Worm (Caenorhabditis elegans) whole organism, mixed stage, embryonic: ENCODE results near the gene T24A6.7.

Experiments used
- bed-3 ChIP-seq: fragments of 200-800 bp; sonication (Bioruptor generic); optimal IDR thresholded peaks from 3 replicates; lab custom pipeline; 2018; ENCODE audit warnings: mild to moderate bottlenecking, missing genetic modification characterization, moderate library complexity, missing compliant biosample characterization
- blmp-1 ChIP-seq: fragments of 150-350 bp; optimal IDR thresholded peaks from 2 replicates; lab custom pipeline; 2014; ENCODE audit warnings: missing biosample characterization, missing genetic modification characterization
- ceh-39 ChIP-seq: fragments of 150-350 bp; optimal IDR thresholded peaks from 2 replicates; lab custom pipeline; 2014; ENCODE audit warnings: missing biosample characterization, missing genetic modification characterization
- ceh-43 ChIP-seq: fragments of 200-800 bp; sonication (Bioruptor generic); optimal IDR thresholded peaks from 2 replicates; lab custom pipeline; 2018; ENCODE audit warnings: mild to moderate bottlenecking, missing genetic modification characterization, moderate library complexity, missing compliant biosample characterization
- ceh-83 ChIP-seq: fragments of 200-800 bp; sonication (Bioruptor generic); optimal IDR thresholded peaks from 2 replicates; lab custom pipeline; 2018; ENCODE audit warnings: mild to moderate bottlenecking, missing genetic modification characterization, missing compliant biosample characterization
- drap-1 ChIP-seq: fragments of 200-800 bp; sonication (Bioruptor generic); optimal IDR thresholded peaks from 3 replicates; lab custom pipeline; 2018; ENCODE audit warnings: mild to moderate bottlenecking, missing genetic modification characterization, missing compliant biosample characterization
- elt-1 ChIP-seq: sonication (generic microtip); optimal IDR thresholded peaks from 2 replicates; lab custom pipeline; 2017; ENCODE audit warnings: missing genetic modification characterization, mild to moderate bottlenecking, missing compliant biosample characterization, antibody characterized with exemption, moderate library complexity, borderline replicate concordance; ENCODE audit not compliant: insufficient read depth
- elt-3 ChIP-seq: fragments of 150-350 bp; optimal IDR thresholded peaks from 2 replicates; lab custom pipeline; 2014; ENCODE audit warnings: missing biosample characterization, missing genetic modification characterization
- flh-1 ChIP-seq: fragments of 200-800 bp; sonication (Bioruptor generic); optimal IDR thresholded peaks from 2 replicates; lab custom pipeline; 2018; ENCODE audit warnings: mild to moderate bottlenecking, missing genetic modification characterization, moderate library complexity, missing compliant biosample characterization
- ham-2 ChIP-seq: fragments of 200-800 bp; sonication (Bioruptor generic); optimal IDR thresholded peaks from 2 replicates; lab custom pipeline; 2018; ENCODE audit warnings: mild to moderate bottlenecking, missing genetic modification characterization, missing compliant biosample characterization
- hlh-1 ChIP-seq: fragments of 150-350 bp; optimal IDR thresholded peaks from 2 replicates; lab custom pipeline; 2014; ENCODE audit warnings: missing biosample characterization, missing genetic modification reagents, missing genetic modification characterization
- lin-13 ChIP-seq: fragments of 150-350 bp; optimal IDR thresholded peaks from 2 replicates; lab custom pipeline; 2014; ENCODE audit warnings: missing biosample characterization, missing genetic modification characterization
- lin-32 ChIP-seq: fragments of 200-800 bp; sonication (Bioruptor generic); optimal IDR thresholded peaks from 2 replicates; lab custom pipeline; 2018; ENCODE audit warnings: mild to moderate bottlenecking, missing genetic modification characterization, missing compliant biosample characterization
- mab-5 ChIP-seq: fragments of 150-350 bp; optimal IDR thresholded peaks from 2 replicates; lab custom pipeline; 2014; ENCODE audit warnings: missing biosample characterization, missing genetic modification characterization
- mep-1 ChIP-seq: fragments of 150-350 bp; optimal IDR thresholded peaks from 2 replicates; lab custom pipeline; 2017; ENCODE audit warnings: missing biosample characterization, missing genetic modification reagents, missing genetic modification characterization, inconsistent platforms
- nhr-12 ChIP-seq: fragments of 150-350 bp; optimal IDR thresholded peaks from 2 replicates; lab custom pipeline; 2014; ENCODE audit warnings: missing biosample characterization, missing genetic modification characterization
- nhr-2 ChIP-seq: fragments of 150-350 bp; optimal IDR thresholded peaks from 2 replicates; lab custom pipeline; 2014; ENCODE audit warnings: missing biosample characterization, missing genetic modification characterization
- nhr-237 ChIP-seq: fragments of 150-350 bp; optimal IDR thresholded peaks from 2 replicates; lab custom pipeline; 2014; ENCODE audit warnings: missing biosample characterization, missing genetic modification characterization
- nhr-76 ChIP-seq: sonication (generic microtip); optimal IDR thresholded peaks from 2 replicates; lab custom pipeline; 2017; ENCODE audit warnings: missing biosample characterization, missing genetic modification characterization
- pha-4 ChIP-seq: fragments of 150-350 bp; optimal IDR thresholded peaks from 2 replicates; lab custom pipeline; 2018; ENCODE audit warnings: missing biosample characterization, missing genetic modification reagents, missing genetic modification characterization
- sem-2 ChIP-seq: fragments of 200-800 bp; sonication (Bioruptor generic); optimal IDR thresholded peaks from 2 replicates; lab custom pipeline; 2018; ENCODE audit warnings: mild to moderate bottlenecking, missing genetic modification characterization, missing compliant biosample characterization
- sptf-1 ChIP-seq: sonication (generic microtip); optimal IDR thresholded peaks from 2 replicates; lab custom pipeline; 2017; ENCODE audit warnings: mild to moderate bottlenecking, missing genetic modification characterization, moderate library complexity, missing compliant biosample characterization
- tbx-8 ChIP-seq: fragments of 200-800 bp; sonication (Bioruptor generic); optimal IDR thresholded peaks from 2 replicates; lab custom pipeline; 2018; ENCODE audit warnings: mild to moderate bottlenecking, missing genetic modification characterization, moderate library complexity, missing compliant biosample characterization
- unc-120 ChIP-seq: sonication (generic microtip); optimal IDR thresholded peaks from 2 replicates; lab custom pipeline; 2017; ENCODE audit warnings: missing genetic modification characterization, missing compliant biosample characterization; ENCODE audit not compliant: poor library complexity, severe bottlenecking
- unc-39 ChIP-seq: fragments of 150-350 bp; optimal IDR thresholded peaks from 2 replicates; lab custom pipeline; 2014; ENCODE audit warnings: missing biosample characterization, missing genetic modification characterization
- unc-62 ChIP-seq: fragments of 150-350 bp; optimal IDR thresholded peaks from 2 replicates; lab custom pipeline; 2014; ENCODE audit warnings: missing biosample characterization, missing genetic modification reagents, missing genetic modification characterization
- zip-8 ChIP-seq: fragments of 150-350 bp; optimal IDR thresholded peaks from 2 replicates; lab custom pipeline; 2014; ENCODE audit warnings: missing biosample characterization, missing genetic modification characterization
- ztf-11 ChIP-seq: fragments of 150-350 bp; optimal IDR thresholded peaks from 2 replicates; lab custom pipeline; 2014; ENCODE audit warnings: missing biosample characterization, missing genetic modification characterization

Gene T24A6.7

DNA sequence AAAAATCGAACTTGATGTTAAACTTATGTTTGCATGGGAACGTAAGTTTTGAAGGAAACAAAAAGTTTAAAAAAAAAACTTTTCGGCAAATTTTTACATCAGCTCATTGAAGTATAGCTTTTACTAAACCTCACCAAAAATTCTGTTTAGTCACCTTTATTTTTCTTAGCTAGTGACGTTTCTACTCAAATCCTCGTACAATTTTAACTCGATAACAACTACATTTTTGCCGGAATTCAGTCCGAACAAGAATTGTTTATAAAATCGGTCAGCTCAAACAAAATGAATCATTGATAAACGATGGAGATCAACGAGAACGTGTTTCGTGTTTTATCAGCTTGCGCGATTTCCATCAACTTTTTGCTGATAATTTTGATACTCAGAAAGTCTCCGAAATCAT is 1.8 kb downstream of the T24A6.7 start, which contains the start of gene str-260:
Gene str-260, plus strand, starts transcription at position 301 of the 400 bp plus-strand sequence.
- TF ChIP-seq lin-13 (tag; lab: Kevin White, UChicago) (no peak), ham-2 (no peak), drap-1 (GFP tag; lab: Kevin White, UChicago) (no peak), bed-3 (GFP tag; lab: Kevin White, UChicago) (no peak), lin-32 (GFP tag; lab: Kevin White, UChicago) (no peak), elt-1 (tag; lab: Kevin White, UChicago) (no peak), sem-2 (GFP tag; lab: Kevin White, UChicago) (no peak), nhr-237 (tag; lab: Kevin White, UChicago) (no peak), zip-8 (tag; lab: Kevin White, UChicago) (no peak)

DNA sequence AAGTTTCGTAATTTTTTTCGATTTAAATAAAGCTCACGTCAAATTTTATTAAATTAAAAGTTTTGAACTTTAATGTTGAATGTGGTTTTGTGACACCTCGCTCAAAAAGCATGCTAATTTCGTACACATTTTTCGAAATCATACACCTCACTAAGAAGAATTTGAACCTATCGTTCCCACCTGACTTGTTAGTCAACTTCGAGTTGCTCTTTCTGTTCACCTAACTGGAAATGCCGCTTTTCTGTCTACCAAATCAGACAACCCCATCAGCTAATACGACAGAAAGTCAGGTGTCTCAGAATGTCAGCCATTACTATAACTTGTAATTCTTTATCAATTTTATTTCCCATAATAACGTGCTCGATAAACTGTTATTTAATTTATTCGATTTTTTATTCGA is 5.3 kb downstream of the T24A6.7 start, which contains the start of gene srbc-66:
Gene srbc-66, plus strand, starts transcription at position 301 of the 400 bp plus-strand sequence.
- no peak for TF ChIP-seq sptf-1
- TF ChIP-seq unc-120 (tag; lab: Kevin White, UChicago): no peak
- TF ChIP-seq flh-1 (GFP tag; lab: Kevin White, UChicago): no peak
- TF ChIP-seq nhr-12 (tag; lab: Kevin White, UChicago): no peak
- no peak for TF ChIP-seq mep-1 (tag; lab: Kevin White, UChicago)
- TF ChIP-seq nhr-2 (tag; lab: Kevin White, UChicago): no peak
- no peak for TF ChIP-seq elt-3
- TF ChIP-seq ceh-83: no peak
- TF ChIP-seq elt-1 (tag; lab: Kevin White, UChicago): no peak

DNA sequence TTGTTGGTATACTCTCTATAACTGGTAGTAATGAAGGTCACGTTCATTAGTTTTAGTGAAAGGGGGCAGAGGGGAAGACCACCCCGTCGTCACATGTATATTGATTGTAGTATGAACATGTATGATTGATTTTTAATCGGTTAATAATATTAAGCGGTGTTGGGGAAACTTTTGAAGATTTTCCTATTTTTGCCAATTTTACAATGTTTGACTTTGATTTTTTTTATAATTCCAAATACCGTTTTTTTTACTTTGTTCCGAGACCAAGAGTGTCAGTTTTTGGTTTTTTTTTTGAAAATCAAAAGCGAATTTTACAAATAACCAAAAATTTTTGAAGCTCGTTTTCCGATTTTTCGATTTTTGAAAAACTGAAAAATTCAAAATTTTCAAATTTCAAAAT is 10.2 kb downstream of the T24A6.7 start, which contains the start of gene nhr-221:
Gene nhr-221, minus strand, starts transcription at position 101 of the 400 bp plus-strand sequence.
- TF ChIP-seq zip-8 (tag; lab: Kevin White, UChicago) (no peak), mab-5 (tag; lab: Kevin White, UChicago) (no peak), blmp-1 (tag; lab: Kevin White, UChicago) (no peak), lin-32 (GFP tag; lab: Kevin White, UChicago) (no peak)

DNA sequence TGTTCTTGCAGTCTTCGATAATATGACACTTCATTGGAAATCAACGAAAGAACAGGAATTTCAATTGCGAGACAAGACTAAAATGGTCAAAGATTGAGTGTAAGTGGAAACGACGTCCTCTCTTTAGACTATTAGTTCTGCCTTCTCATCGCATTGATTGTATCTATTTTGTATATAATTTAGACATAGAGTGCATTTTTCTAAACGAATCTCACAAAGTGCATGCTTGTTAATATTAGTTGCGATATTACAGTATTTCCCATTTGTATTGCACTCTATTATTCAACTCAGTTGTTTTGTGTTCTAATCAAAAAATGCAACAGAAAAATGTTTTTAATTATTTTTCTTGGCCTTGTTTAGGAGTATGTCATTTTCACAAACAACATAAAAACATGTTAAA is 13.2 kb downstream of the T24A6.7 start, which contains the start of gene nhr-93:
Gene nhr-93, minus strand, starts transcription at position 101 of the 400 bp plus-strand sequence.
- TF ChIP-seq elt-3 (no peak), ztf-11 (tag; lab: Kevin White, UChicago) (no peak), hlh-1 (no peak), ceh-39 (tag; lab: Kevin White, UChicago) (no peak), blmp-1 (tag; lab: Kevin White, UChicago) (no peak), nhr-12 (tag; lab: Kevin White, UChicago) (no peak), elt-1 (tag; lab: Kevin White, UChicago) (no peak), nhr-237 (tag; lab: Kevin White, UChicago) (no peak), unc-62 (GFP tag; lab: Kevin White, UChicago) (no peak), bed-3 (GFP tag; lab: Kevin White, UChicago) (no peak), nhr-76 (tag; lab: Kevin White, UChicago) (no peak), flh-1 (GFP tag; lab: Kevin White, UChicago) (no peak), pha-4 (tag; lab: Kevin White, UChicago) (no peak), ham-2 (no peak), ceh-43 (no peak)
- TF ChIP-seq, all 35 proteins: peak for 0

DNA sequence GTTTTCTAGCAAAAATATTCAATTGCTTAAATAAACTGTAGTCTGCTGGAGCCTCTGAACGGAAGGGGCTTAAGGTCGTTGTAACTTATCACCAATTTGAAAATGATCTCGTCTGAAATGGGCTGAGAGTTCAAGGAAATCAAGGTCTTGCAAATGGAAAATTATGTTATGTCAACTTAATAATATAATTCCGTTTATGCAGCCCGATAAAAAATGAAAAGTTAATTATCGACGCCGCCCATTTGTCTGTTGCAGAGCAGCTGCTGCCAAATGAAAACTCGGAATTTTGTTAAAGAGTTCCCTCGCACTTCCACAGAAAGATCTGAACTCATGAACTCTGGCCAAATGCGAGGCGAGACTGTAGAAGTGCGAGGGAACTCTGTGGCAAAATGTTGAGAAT is 16.0 kb downstream of the T24A6.7 start, which contains the start of gene srbc-67:
Gene srbc-67, minus strand, starts transcription at position 101 of the 400 bp plus-strand sequence.
- TF ChIP-seq unc-39 (tag; lab: Kevin White, UChicago) (no peak), lin-32 (GFP tag; lab: Kevin White, UChicago) (no peak), tbx-8 (GFP tag; lab: Kevin White, UChicago) (no peak), nhr-76 (tag; lab: Kevin White, UChicago) (no peak), mep-1 (tag; lab: Kevin White, UChicago) (no peak), ceh-39 (tag; lab: Kevin White, UChicago) (no peak), unc-62 (GFP tag; lab: Kevin White, UChicago) (no peak), flh-1 (GFP tag; lab: Kevin White, UChicago) (no peak), bed-3 (GFP tag; lab: Kevin White, UChicago) (no peak), unc-120 (tag; lab: Kevin White, UChicago) (no peak)
